Worm (Caenorhabditis elegans): ENCODE data around the gene math-1.
"Not testable (repeated sequence)": the region's sequence is repeated elsewhere in the genome, so short reads cannot be mapped to it uniquely, and the experiment has no call there.

The math-1 gene

ce11 chrII:2032282-2032681, 14.2 kb downstream of the math-1 start, which contains the start of gene btb-4:
TSS of gene btb-4 (plus strand) at chrII:2032316.
- TF ChIP-seq efl-1 (optimal IDR thresholded peaks at IDR 0.05): peak; percentile 33 to 90
- TF ChIP-seq efl-1 (GFP tag; optimal IDR thresholded peaks at IDR 0.05 in 1 of 2): peak; percentile 81 to 98
- peak; percentile 51 to 77 (median 75) for TF ChIP-seq dpl-1 (GFP tag; optimal IDR thresholded peaks at IDR 0.05)
- peak; percentile 60 to 90 for TF ChIP-seq lin-35 (GFP tag; optimal IDR thresholded peaks at IDR 0.05)
- TF ChIP-seq lsy-2 (tag; optimal IDR thresholded peaks at IDR 0.05): peak in 1 of 2 experiments; percentile 20

ce11 chrII:2031852-2032251, 14.6 kb downstream of the math-1 start, which contains the start of gene bath-5:
TSS of gene bath-5 (minus strand) at chrII:2031952.
- TF ChIP-seq C16A3.4 (tag; optimal IDR thresholded peaks at IDR 0.05): no peak
- no peak for TF ChIP-seq lin-13 (GFP tag; optimal IDR thresholded peaks at IDR 0.05)
- no peak for TF ChIP-seq elt-3 (tag; optimal IDR thresholded peaks at IDR 0.05)
- TF ChIP-seq dsc-1 (tag; optimal IDR thresholded peaks at IDR 0.05): no peak
- TF ChIP-seq nhr-19 (GFP tag; conservative IDR thresholded peaks at IDR 0.05): no peak
- no peak for TF ChIP-seq sptf-1 (tag; optimal IDR thresholded peaks at IDR 0.05)
- TF ChIP-seq ztf-4 (tag; optimal IDR thresholded peaks at IDR 0.05): no peak
- TF ChIP-seq lin-35 (GFP tag; optimal IDR thresholded peaks at IDR 0.05): no peak
- TF ChIP-seq dpl-1 (GFP tag; optimal IDR thresholded peaks at IDR 0.05): no peak

ce11 chrII:2030367-2030766, 16.1 kb downstream of the math-1 start, which contains the start of gene bath-3:
TSS of gene bath-3 (minus strand) at chrII:2030467.
- TF ChIP-seq egl-13 (tag; optimal IDR thresholded peaks at IDR 0.05) (no peak), lin-35 (GFP tag; optimal IDR thresholded peaks at IDR 0.05) (no peak), fos-1 (tag; optimal IDR thresholded peaks at IDR 0.05) (no peak), rnt-1 (tag; optimal IDR thresholded peaks at IDR 0.05) (no peak), tbx-2 (tag; optimal IDR thresholded peaks at IDR 0.05) (no peak), unc-30 (tag; optimal IDR thresholded peaks at IDR 0.05) (no peak), nhr-237 (tag; optimal IDR thresholded peaks at IDR 0.05) (no peak), lir-3 (tag; optimal IDR thresholded peaks at IDR 0.05; ENCODE audit: poor library complexity) (no peak), nhr-20 (tag; optimal IDR thresholded peaks at IDR 0.05) (no peak), sup-37 (GFP tag; optimal IDR thresholded peaks at IDR 0.05) (no peak), ceh-8 (GFP tag; optimal IDR thresholded peaks at IDR 0.05) (no peak), nhr-85 (tag) (no peak)

- TF ChIP-seq vab-15 (tag; optimal IDR thresholded peaks at IDR 0.05): no peak
- no peak for TF ChIP-seq irx-1 (tag; optimal IDR thresholded peaks at IDR 0.05)
- no peak for TF ChIP-seq fkh-8 (tag; optimal IDR thresholded peaks at IDR 0.05)
- TF ChIP-seq lsy-2 (tag; optimal IDR thresholded peaks at IDR 0.05): no peak
- no peak for TF ChIP-seq nhr-76 (tag; optimal IDR thresholded peaks at IDR 0.05)
- no peak for TF ChIP-seq mab-9 (GFP tag; IDR thresholded peaks at IDR 0.05)
- TF ChIP-seq isw-1 (GFP tag; IDR thresholded peaks at IDR 0.05): no peak
These were observed 17.7 kb downstream of the math-1 start, which contains the start of gene bath-1 for ce11 chrII:2028712-2029111. TSS of gene bath-1 (minus strand) at chrII:2028812.

ce11 chrII:2026525-2026924, 19.9 kb downstream of the math-1 start, which contains the start of gene bath-21:
TSS of gene bath-21 (minus strand) at chrII:2026625.
- TF ChIP-seq efl-1 (optimal IDR thresholded peaks at IDR 0.05) (no peak), efl-1 (GFP tag; optimal IDR thresholded peaks at IDR 0.05 in 1 of 2) (no peak), nhr-11 (tag; optimal IDR thresholded peaks at IDR 0.05) (no peak), egl-13 (tag; optimal IDR thresholded peaks at IDR 0.05) (no peak), ets-5 (GFP tag; IDR thresholded peaks at IDR 0.05) (no peak), C34B4.2 (tag; optimal IDR thresholded peaks at IDR 0.05) (no peak), fos-1 (tag; optimal IDR thresholded peaks at IDR 0.05) (no peak), nhr-76 (tag; optimal IDR thresholded peaks at IDR 0.05) (no peak)

- TF ChIP-seq ceh-90 (tag; optimal IDR thresholded peaks at IDR 0.05); isw-1 (GFP tag; IDR thresholded peaks at IDR 0.05); lin-14 (GFP tag; optimal IDR thresholded peaks at IDR 0.05): not testable (repeated sequence)
These were observed 22.9 kb downstream of the math-1 start, which contains the start of gene cya-2 for ce11 chrII:2023514-2023913. TSS of gene cya-2 (minus strand) at chrII:2023614.
